Worm (Caenorhabditis elegans) whole organism, mixed stage, embryonic: Measurements from ENCODE around the gene T23G5.2.

Source experiments
- bed-3 ChIP-seq: fragments of 200-800 bp; sonication (Bioruptor generic); optimal IDR thresholded peaks from 3 replicates; lab custom pipeline; 2018; ENCODE audit warnings: mild to moderate bottlenecking, missing genetic modification characterization, moderate library complexity, missing compliant biosample characterization
- snpc-4 ChIP-seq: fragments of 150-350 bp; optimal IDR thresholded peaks from 2 replicates; lab custom pipeline; 2014; ENCODE audit warnings: missing biosample characterization, missing genetic modification characterization
- sptf-1 ChIP-seq: sonication (generic microtip); optimal IDR thresholded peaks from 2 replicates; lab custom pipeline; 2017; ENCODE audit warnings: mild to moderate bottlenecking, missing genetic modification characterization, moderate library complexity, missing compliant biosample characterization
- ztf-11 ChIP-seq: fragments of 150-350 bp; optimal IDR thresholded peaks from 2 replicates; lab custom pipeline; 2014; ENCODE audit warnings: missing biosample characterization, missing genetic modification characterization

ce11 chrIII:9242675-9243074 is 6.5 kb upstream of the T23G5.2 start, which contains the start of gene dat-1:
- TF ChIP-seq snpc-4 (tag; lab: Kevin White, UChicago) (no peak), bed-3 (GFP tag; lab: Kevin White, UChicago) (no peak), ztf-11 (tag; lab: Kevin White, UChicago) (no peak), sptf-1 (tag; lab: Kevin White, UChicago) (no peak)
